Worm (Caenorhabditis elegans): ENCODE measurements around the gene F14D2.19.

Gene F14D2.19

ce11 chrII:3346328-3346780, 9.4 kb upstream of the F14D2.19 start, which contains the start of gene bath-30:
Gene bath-30 (minus strand): TSS chrII:3346378.
- TF ChIP-seq snu-23 (GFP tag; optimal IDR thresholded peaks at IDR 0.05) (no peak), egl-27 (tag; optimal IDR thresholded peaks at IDR 0.05) (no peak), lin-15B (tag; optimal IDR thresholded peaks at IDR 0.05) (no peak), lin-13 (GFP tag; optimal IDR thresholded peaks at IDR 0.05) (no peak), nhr-90 (tag; optimal IDR thresholded peaks at IDR 0.05; ENCODE audit: poor library complexity) (no peak), ztf-11 (tag; optimal IDR thresholded peaks at IDR 0.05) (no peak), mab-9 (GFP tag; IDR thresholded peaks at IDR 0.05) (no peak), ama-1 (optimal IDR thresholded peaks at IDR 0.05) (no peak), pag-3 (tag; optimal IDR thresholded peaks at IDR 0.05; ENCODE audit: borderline replicate concordance, insufficient read depth) (no peak), fkh-4 (tag; optimal IDR thresholded peaks at IDR 0.05; ENCODE audit: borderline replicate concordance) (no peak), tlp-1 (tag; optimal IDR thresholded peaks at IDR 0.05) (no peak)

ce11 chrII:3344917-3345316, 8.0 kb upstream of the F14D2.19 start, which contains the start of gene bath-28:
Gene bath-28 (minus strand): TSS chrII:3344967.
- TF ChIP-seq sox-4 (tag; optimal IDR thresholded peaks at IDR 0.05): no peak
- no peak for TF ChIP-seq mdl-1 (tag; optimal IDR thresholded peaks at IDR 0.05)
- TF ChIP-seq nhr-19 (GFP tag; conservative IDR thresholded peaks at IDR 0.05): no peak
- TF ChIP-seq nhr-28 (tag; optimal IDR thresholded peaks at IDR 0.05): no peak
- no peak for TF ChIP-seq F16B12.6 (tag; optimal IDR thresholded peaks at IDR 0.05)
- no peak for TF ChIP-seq lir-3 (tag; optimal IDR thresholded peaks at IDR 0.05; ENCODE audit: poor library complexity)
- no peak for TF ChIP-seq lin-13 (GFP tag; optimal IDR thresholded peaks at IDR 0.05)
- no peak for TF ChIP-seq nhr-85 (tag)

ce11 chrII:3343714-3344113, 6.8 kb upstream of the F14D2.19 start, which contains the start of gene F14D2.15:
Gene F14D2.15 (minus strand): TSS chrII:3343814.
- TF ChIP-seq lir-3 (tag; optimal IDR thresholded peaks at IDR 0.05; ENCODE audit: poor library complexity): no peak
- TF ChIP-seq C16A3.4 (tag; optimal IDR thresholded peaks at IDR 0.05): no peak
- TF ChIP-seq F16B12.6 (tag; optimal IDR thresholded peaks at IDR 0.05): no peak
- TF ChIP-seq nhr-76 (tag; optimal IDR thresholded peaks at IDR 0.05): no peak
- TF ChIP-seq tbx-2 (tag; optimal IDR thresholded peaks at IDR 0.05): no peak
- TF ChIP-seq aha-1 (tag; optimal IDR thresholded peaks at IDR 0.05): no peak
- TF ChIP-seq vab-15 (tag; optimal IDR thresholded peaks at IDR 0.05): no peak
- no peak for TF ChIP-seq efl-1 (optimal IDR thresholded peaks at IDR 0.05)
- no peak for TF ChIP-seq efl-1 (GFP tag; optimal IDR thresholded peaks at IDR 0.05 in 1 of 2)
- TF ChIP-seq egl-27 (tag; optimal IDR thresholded peaks at IDR 0.05): no peak
- no peak for TF ChIP-seq lin-15B (tag; optimal IDR thresholded peaks at IDR 0.05)
- TF ChIP-seq sox-4 (tag; optimal IDR thresholded peaks at IDR 0.05): no peak
- no peak for TF ChIP-seq hpl-2 (GFP tag; optimal IDR thresholded peaks at IDR 0.05)
- TF ChIP-seq lin-14 (GFP tag; optimal IDR thresholded peaks at IDR 0.05): no peak
- TF ChIP-seq ets-5 (GFP tag; IDR thresholded peaks at IDR 0.05): no peak
- TF ChIP-seq mep-1 (tag; optimal IDR thresholded peaks at IDR 0.05): no peak

ce11 chrII:3341989-3342388, 5.0 kb upstream of the F14D2.19 start, which contains the start of gene F14D2.11:
Gene F14D2.11 (minus strand): TSS chrII:3342089.
- TF ChIP-seq unc-86 (tag; optimal IDR thresholded peaks at IDR 0.05) (no peak), nhr-19 (GFP tag; conservative IDR thresholded peaks at IDR 0.05) (no peak), snu-23 (GFP tag; optimal IDR thresholded peaks at IDR 0.05) (no peak), ztf-4 (tag; optimal IDR thresholded peaks at IDR 0.05) (no peak), ztf-11 (tag; optimal IDR thresholded peaks at IDR 0.05) (no peak), nhr-76 (tag; optimal IDR thresholded peaks at IDR 0.05) (no peak), zag-1 (tag; optimal IDR thresholded peaks at IDR 0.05) (no peak), pax-3 (tag; optimal IDR thresholded peaks at IDR 0.05) (no peak), blmp-1 (tag; optimal IDR thresholded peaks at IDR 0.05) (no peak), fkh-8 (tag; optimal IDR thresholded peaks at IDR 0.05) (no peak), ama-1 (optimal IDR thresholded peaks at IDR 0.05) (no peak), nhr-90 (tag; optimal IDR thresholded peaks at IDR 0.05; ENCODE audit: poor library complexity) (no peak), pag-3 (tag; optimal IDR thresholded peaks at IDR 0.05; ENCODE audit: borderline replicate concordance, insufficient read depth) (no peak), ceh-82 (tag; optimal IDR thresholded peaks at IDR 0.05) (no peak), ceh-90 (tag; optimal IDR thresholded peaks at IDR 0.05) (no peak), isw-1 (GFP tag; IDR thresholded peaks at IDR 0.05) (no peak), hlh-17 (GFP tag; optimal IDR thresholded peaks at IDR 0.05; ENCODE audit: borderline replicate concordance) (no peak), unc-130 (tag; optimal IDR thresholded peaks at IDR 0.05) (no peak), mab-9 (GFP tag; IDR thresholded peaks at IDR 0.05) (no peak)

Data from whole organism, L1 larva.